Fruit fly (Drosophila melanogaster) ovary, adult (tissue): ENCODE measurements around the gene pps.
A peak's percentile ranks its signal among the peaks of the same experiment; 100 is the strongest.

Experiments
- CG17801 ChIP-seq: fragments of 200-800 bp; optimal IDR thresholded peaks from 2 replicates; lab custom pipeline; 2019; ENCODE audit warnings: missing biosample characterization, mild to moderate bottlenecking, missing genetic modification characterization, moderate library complexity; ENCODE audit not compliant: partially characterized antibody

pps gene

DNA sequence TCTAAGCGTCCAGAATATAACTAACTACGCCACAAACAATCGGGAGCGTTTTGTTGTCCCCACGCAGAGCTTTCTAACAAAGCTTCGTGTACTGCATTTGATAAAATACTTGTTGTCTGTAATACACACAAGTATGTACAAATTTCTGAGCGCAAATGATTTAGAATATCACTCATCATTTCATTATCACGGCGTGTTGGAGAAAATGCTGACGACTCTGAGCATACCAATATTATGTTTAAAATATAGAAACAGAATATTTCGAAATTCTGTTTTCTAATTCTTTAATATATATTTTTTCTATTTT lies 7.7 kb upstream of the pps start, which contains the start of gene Cyp9f2:
Gene Cyp9f2 (minus strand): TSS at position 101 of the 307 bp plus-strand sequence.
- TF ChIP-seq CG17801: no peak

DNA sequence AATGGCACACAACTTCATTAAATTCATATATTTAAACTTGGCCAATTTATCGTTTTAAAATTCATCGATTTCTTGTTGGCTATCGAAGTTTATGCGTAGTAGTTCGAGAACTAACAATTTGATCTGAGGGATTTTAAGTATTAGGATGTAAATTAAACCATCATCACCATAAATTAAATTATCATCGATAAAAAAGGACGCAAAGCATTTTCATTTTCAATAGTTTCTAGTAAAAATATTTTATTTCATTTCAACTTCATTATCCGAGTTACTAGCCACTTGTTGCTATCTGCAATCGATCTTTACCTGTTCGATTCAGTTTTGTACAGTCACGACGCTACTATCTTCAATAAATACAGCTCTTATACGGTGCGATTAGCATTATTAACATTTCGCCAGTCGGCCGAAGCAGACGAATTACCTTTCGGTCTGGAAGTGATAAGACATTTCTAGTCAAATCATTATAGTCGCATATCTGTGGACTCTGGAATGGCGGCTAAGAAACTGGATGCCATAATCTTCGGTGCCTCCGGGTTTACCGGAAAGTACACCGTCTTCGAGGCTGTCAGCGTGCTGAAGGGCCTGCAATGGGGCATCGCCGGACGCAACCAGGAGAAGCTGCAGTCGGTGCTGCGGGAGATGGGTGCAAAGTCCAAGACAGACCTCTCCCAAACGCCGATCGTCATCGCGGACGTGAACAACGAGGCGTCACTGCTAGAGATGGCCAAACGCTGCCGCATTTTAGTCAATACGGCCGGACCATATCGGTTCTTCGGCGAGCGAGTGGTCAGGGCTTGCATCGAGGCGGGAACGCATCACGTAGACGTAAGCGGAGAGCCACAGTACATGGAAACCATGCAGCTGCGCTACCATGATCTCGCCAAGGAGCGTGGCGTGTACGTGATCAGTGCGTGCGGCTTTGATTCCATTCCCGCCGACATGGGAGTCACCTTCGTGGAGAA lies 7.1 kb upstream of the pps start, which contains the start of gene CG5167:
Gene CG5167 (plus strand): TSS at position 298 of the 962 bp plus-strand sequence.
- TF ChIP-seq CG17801: peak; percentile 75

DNA sequence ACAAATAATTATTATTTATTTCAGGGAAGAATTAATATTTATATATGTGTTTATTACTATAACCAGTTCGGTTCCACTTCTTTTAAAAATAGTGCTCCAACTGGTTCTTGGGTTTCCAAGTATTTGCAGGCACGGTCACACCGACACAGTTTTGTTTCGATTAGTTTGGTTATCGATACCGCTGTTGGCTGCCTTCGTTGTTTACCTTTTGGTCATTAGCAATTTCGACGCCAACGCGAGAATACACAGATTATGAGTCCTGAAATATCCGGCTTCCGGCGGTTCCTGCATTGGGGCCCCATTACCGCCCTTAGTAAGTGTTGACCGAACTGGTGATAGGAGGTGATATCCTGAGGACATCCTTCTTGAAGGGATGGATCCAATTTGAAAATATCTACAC lies 5.5 kb upstream of the pps start, which contains the start of gene CG5196:
Gene CG5196 (plus strand): TSS at position 157 of the 400 bp plus-strand sequence.
- peak; percentile 25 for TF ChIP-seq CG17801

DNA sequence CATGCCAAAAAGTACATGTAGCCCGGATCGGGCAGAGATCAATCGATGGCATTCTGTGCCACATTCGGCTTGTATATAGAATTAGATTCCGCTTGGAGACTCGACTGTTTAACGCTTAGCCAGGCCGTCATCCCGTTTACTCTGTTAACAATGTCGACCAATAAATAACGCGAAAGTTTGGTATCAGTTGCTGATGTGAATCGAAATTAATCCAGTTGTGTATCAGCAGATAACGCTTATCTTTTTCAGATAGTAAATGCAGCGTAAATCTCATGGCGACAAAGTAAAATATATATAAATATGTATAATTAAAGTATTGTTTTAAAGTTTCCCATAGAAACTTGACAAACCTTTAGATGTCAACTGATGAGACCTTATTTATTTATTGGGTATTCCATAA lies 2.2 kb upstream of the pps start:
- TF ChIP-seq CG17801: no peak

DNA sequence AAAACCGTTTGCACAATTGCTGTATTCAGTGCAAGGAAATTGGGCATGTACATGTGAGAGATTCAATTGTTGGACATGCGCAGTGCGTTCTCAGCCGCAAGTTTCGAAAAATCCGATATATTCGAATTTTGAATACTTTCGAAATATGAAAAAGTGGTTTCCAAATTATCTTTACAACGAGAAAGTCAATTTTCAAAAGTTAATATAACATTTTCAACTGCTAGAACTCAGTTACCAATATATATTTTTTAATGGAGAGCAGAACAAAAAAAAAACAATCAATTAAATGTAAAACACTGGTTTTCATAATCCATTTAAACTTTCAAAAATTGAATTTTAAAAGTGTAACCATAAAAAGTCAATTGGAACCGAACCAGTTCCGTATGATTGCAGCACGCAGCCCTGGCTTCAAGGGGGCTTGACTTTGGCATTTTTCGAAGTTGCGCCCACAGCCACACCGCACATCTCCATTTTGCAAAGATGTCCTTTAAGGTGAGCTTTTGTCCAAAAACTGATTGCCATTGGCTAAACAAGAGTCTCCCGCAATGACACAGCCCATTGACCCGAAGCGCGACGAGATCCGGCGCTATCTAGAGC lies 8.8 kb downstream of the pps start, which contains the start of the genes Scgbeta and CG17202:
Gene Scgbeta (minus strand): TSS at position 51 of the 597 bp plus-strand sequence.
Gene CG17202 (plus strand): TSS at position 390 of the 597 bp plus-strand sequence.
- no peak for TF ChIP-seq CG17801

DNA sequence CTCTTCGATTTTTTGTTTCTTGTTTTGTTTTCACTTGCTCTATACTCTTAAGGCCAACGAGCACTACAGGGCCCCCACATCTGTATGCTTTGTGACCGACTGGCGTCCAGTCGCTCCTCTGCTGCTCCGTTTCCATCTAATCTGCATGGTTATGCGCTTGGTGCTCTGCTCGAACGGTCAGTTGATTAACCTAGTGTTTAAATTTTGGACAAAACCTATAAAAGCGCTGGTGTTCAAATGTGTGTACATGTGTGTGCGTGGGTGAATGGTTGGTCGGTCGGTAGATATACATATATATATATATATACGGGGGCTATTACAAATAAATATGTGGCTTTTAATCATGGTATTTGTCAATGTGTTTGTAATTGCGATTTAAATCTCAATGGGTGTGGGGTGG lies 10.4 kb downstream of the pps start:
- TF ChIP-seq CG17801: no peak

DNA sequence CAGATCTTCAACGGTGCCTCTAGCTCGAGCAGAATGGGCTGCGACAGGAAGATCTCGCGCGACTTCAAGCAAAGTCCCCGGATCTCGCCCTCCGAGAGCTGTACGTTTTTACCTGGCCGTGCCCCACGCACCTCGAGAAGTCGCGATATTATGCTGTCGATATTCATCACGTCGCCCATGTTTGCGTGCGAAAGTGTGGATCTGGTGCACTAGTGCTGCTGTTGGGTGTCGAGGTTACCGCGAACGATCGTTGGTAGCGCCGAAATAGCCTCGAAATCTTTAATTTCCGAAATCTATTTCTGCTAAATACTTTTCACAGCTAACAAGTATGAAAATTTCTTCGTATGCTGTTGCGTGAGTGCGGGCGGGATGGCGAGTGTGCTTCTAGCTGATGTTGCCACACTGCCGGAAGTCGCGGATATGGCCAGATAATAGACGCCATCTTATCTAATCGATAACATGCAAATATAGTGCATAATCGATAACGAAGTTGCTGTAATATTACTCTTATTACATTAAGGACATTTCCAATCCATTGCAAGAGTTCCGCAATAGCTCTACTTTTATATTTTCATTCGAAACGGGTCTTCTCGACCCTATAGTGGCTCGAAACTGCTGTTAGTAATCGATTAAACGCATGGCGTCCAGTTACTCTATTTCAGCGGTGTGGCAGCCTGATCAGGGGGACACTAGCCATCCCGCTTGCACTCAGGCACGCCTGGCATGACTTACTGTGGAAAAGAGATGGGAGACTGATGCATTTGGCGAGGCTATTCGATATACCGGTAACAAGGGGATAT lies 12.1 kb downstream of the pps start, which contains the start of gene Pp1-87B:
Gene Pp1-87B (minus strand): TSS at position 408 of the 800 bp plus-strand sequence.
- TF ChIP-seq CG17801: no peak

DNA sequence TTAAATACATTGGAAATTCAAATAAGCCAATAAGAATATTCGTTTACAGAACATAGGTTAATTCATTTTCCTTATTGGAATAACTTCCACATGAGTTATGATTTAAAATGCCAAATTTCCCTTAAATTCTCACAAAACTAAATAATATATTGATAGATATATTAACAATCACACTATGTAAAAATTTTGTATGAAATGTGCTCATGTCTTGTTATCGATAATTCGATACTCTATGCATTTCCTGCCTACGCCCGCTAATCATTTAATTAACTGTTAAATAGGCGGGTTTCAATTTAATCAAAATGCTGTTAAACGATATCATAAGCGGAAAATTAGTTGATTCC lies 12.7 kb downstream of the pps start, which contains the start of gene NANS:
Gene NANS (plus strand): TSS at position 269 of the 344 bp plus-strand sequence.
- no peak for TF ChIP-seq CG17801

DNA sequence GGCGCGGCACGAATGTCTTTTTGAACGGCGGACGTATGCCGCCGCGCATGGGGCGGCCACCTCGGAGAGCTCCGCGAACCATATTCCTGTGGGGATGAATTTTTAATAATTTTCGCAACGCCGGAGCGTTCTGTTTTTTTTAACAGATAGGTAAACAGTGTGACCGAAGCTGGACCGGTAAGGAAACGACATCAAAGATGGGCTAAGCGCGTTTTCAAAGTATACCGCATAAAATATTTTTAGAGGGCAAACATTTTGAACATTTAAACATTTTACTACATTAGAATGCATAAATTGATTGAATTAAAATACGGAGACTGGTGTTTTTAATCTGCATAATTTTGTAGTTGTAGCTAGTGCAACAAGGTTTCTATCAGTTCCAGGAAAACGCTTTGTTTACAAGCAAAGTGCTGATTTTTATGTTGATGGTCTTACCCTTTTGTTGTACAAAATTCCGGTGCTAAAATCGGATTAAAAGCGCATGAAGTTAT lies 15.5 kb downstream of the pps start, which contains the start of the genes CG5641 and CG5245:
Gene CG5641 (minus strand): TSS at position 163 of the 491 bp plus-strand sequence.
Gene CG5245 (plus strand): TSS at position 441 of the 491 bp plus-strand sequence.
- no peak for TF ChIP-seq CG17801

DNA sequence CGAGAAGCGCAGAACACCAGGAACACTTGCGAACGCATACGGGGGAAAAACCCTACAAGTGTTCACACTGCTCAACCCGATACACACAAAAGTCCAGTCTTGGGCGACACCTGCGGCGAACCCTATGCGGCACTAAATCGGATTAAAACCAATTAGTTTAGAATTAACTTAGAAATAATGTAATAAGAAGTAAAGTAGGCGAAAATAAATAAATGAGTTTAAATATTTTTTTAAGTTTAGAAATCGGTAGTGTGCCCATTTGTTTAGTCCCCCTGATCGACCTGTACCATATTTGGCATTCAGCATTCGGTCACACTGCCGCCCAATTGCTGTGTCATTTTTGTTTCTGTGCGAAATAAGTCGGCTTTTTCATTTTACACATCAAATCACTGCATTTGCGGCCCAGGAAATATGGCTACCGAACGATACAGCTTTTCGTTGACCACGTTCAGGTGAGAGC lies 17.4 kb downstream of the pps start, which contains the start of gene Prosalpha2:
Gene Prosalpha2 (plus strand): TSS at position 292 of the 460 bp plus-strand sequence.
- peak; percentile 21 for TF ChIP-seq CG17801

DNA sequence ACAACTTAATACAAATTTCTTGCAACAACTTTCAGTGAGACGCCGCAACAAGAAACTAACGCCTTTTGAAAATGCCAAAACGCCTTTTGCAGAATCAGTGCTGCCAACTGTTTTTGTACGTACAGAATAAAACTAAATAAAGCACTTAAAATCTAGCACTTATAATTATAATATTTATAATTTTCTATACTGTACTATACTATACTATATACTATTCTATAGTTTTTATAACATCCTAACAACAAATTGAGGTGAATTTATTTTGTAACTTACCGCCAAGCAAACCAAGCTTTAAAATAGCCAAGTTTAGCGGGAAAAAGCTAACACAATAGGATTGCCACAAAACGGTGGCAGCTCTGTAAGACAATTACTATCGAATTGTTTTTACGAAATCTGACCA lies 20.1 kb downstream of the pps start, which contains the start of the genes Aos1 and Srlp:
Gene Aos1 (minus strand): TSS at position 59 of the 400 bp plus-strand sequence.
Gene Srlp (plus strand): TSS at position 335 of the 400 bp plus-strand sequence.
- peak; percentile 52 for TF ChIP-seq CG17801

DNA sequence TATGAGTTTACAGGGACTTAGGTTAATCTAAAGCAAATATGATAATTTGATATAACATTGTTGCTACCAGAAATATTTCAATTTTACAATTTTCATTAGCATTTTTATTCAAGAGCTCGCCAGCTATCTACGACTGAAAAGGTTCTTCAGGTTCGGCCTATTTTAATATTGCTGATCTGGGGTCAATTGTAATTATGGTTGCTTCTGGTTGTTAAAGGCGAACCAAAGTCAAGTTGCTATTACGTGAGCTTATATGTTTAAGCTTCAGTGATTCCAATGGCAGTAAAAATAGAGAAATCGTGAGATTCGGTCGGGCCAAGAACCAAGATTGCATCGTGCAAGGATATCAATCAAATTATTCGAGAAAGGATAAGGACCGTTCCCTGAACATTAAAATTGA lies 22.3 kb downstream of the pps start, which contains the start of gene Desat2:
Gene Desat2 (plus strand): TSS at position 301 of the 400 bp plus-strand sequence.
- TF ChIP-seq CG17801: no peak

DNA sequence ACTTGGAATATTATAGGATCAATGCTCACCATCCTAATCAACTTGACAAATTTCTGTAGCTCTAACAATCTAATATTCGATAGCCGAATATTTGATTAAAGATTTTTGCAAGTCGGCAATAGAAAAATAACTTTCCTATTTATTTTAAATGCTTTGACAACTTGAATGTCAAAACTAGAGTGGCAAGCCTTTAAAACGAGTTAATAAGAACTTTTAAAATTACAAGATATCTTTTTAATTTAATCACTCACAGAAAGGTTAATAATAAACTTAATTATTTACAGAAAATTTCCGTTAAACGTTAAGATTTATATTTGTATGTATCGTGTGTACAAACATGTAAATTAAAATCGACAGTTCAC lies 25.4 kb downstream of the pps start, which contains the start of the genes CG17207 and CG46427:
Gene CG17207 (minus strand): TSS at position 101 of the 362 bp plus-strand sequence.
Gene CG46427 (minus strand): TSS at position 101 of the 362 bp plus-strand sequence.
- TF ChIP-seq CG17801: no peak

DNA sequence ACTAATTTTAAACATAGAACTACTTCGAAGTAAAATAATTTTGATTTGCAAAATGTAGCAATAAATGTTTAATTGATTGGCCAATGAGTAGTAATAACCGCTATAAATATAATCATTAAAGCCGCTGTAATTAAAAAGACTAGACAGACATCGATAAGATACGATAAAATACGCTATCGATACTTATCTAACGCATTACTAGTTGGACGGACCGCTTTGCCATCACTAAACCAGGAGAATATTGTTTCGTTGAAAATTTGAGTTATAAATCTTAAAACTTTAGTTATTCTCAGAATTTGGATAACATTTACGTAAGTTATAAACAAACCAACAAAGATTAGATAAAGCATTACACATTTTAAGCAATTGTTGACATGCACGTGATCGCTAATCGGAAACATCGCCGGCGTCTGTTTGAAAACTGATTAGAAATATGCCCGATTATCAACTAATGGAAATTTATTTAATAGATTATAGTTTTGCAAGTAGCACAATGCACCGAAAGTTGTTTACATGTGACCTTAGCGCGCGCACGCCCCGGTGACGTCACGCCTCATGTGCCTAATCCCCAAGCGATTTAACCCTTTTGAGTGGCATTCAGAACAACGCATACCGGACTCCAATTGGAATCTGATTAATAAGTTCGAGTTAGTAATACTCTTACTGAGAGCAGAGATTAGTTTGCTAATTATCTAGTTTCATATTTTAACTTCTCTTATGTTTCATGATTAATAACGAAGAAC lies 25.9 kb downstream of the pps start, which contains the start of gene Desat1:
Gene Desat1 (plus strand): TSS at position 200 of the 743 bp plus-strand sequence.
- peak; percentile 3 for TF ChIP-seq CG17801
